Worm (Caenorhabditis elegans): ENCODE data around the gene cpx-2.

- TF ChIP-seq dsc-1 (tag; optimal IDR thresholded peaks at IDR 0.05) (no peak), jun-1 (tag; optimal IDR thresholded peaks at IDR 0.05) (no peak), ama-1 (optimal IDR thresholded peaks at IDR 0.05) (no peak), mab-9 (GFP tag; IDR thresholded peaks at IDR 0.05) (no peak)
Measured at ce11 chrX:13038791-13039190, 32.2 kb downstream of the cpx-2 start.

Data from whole organism, L1 larva.